Worm (Caenorhabditis elegans): ENCODE results near the gene rnr-2.

ce11 chrIII:4063724-4064123, 31.0 kb downstream of the rnr-2 start:
- TF ChIP-seq T22C8.4 (GFP tag; IDR thresholded peaks at IDR 0.05) (no peak), med-1 (GFP tag; optimal IDR thresholded peaks at IDR 0.05; ENCODE audit: insufficient read depth) (no peak), flt-1 (GFP tag; IDR thresholded peaks at IDR 0.05) (no peak), ref-1 (GFP tag; conservative IDR thresholded peaks at IDR 0.05) (no peak)
